Fruit fly (Drosophila melanogaster) whole organism, embryonic: ENCODE data around the gene SC35.
A peak's percentile ranks its signal among the peaks of the same experiment; 100 is the strongest.

Experiments used
- Aef1 ChIP-seq: fragments of 200-800 bp; sonication (Bioruptor generic); IDR thresholded peaks from 3 replicates; pipeline ENCODE4 v1.3.6; 2022; ENCODE audit warnings: missing biosample characterization, missing genetic modification characterization
- Asciz ChIP-seq: fragments of 200-800 bp; sonication (Bioruptor generic); optimal IDR thresholded peaks from 2 replicates; lab custom pipeline; 2017; ENCODE audit warnings: missing biosample characterization, mild to moderate bottlenecking, missing genetic modification characterization, missing genetic modification reagents
- CG10462 ChIP-seq: fragments of 200-800 bp; sonication (Bioruptor generic); optimal IDR thresholded peaks from 2 replicates; lab custom pipeline; 2016; ENCODE audit warnings: missing biosample characterization, missing genetic modification characterization
- CG11398 ChIP-seq: fragments of 200-800 bp; sonication (Bioruptor generic); optimal IDR thresholded peaks from 2 replicates; lab custom pipeline; 2016; ENCODE audit warnings: missing biosample characterization, missing genetic modification characterization
- CG12219 ChIP-seq: fragments of 200-800 bp; sonication (Bioruptor generic); optimal IDR thresholded peaks from 3 replicates; lab custom pipeline; 2018; ENCODE audit warnings: missing biosample characterization, mild to moderate bottlenecking, missing genetic modification characterization
- CG13296 ChIP-seq: fragments of 200-800 bp; sonication (Bioruptor generic); optimal IDR thresholded peaks from 3 replicates; lab custom pipeline; 2018; ENCODE audit warnings: missing biosample characterization, mild to moderate bottlenecking, missing genetic modification characterization
- CG13894 ChIP-seq: fragments of 200-800 bp; sonication (Bioruptor generic); optimal IDR thresholded peaks from 3 replicates; lab custom pipeline; 2018; ENCODE audit warnings: missing biosample characterization, mild to moderate bottlenecking, missing genetic modification characterization, moderate library complexity
- CG15514 ChIP-seq: fragments of 200-800 bp; sonication (Bioruptor generic); optimal IDR thresholded peaks from 3 replicates; lab custom pipeline; 2017; ENCODE audit warnings: missing biosample characterization, missing genetic modification characterization, mild to moderate bottlenecking, moderate library complexity, missing genetic modification reagents
- CG15601 ChIP-seq: fragments of 200-800 bp; sonication (Bioruptor generic); optimal IDR thresholded peaks from 3 replicates; lab custom pipeline; 2019; ENCODE audit warnings: missing biosample characterization, mild to moderate bottlenecking, missing genetic modification characterization, moderate library complexity
- CG18476 ChIP-seq: fragments of 200-800 bp; sonication (Bioruptor generic); optimal IDR thresholded peaks from 2 replicates; lab custom pipeline; 2016; ENCODE audit warnings: missing biosample characterization, mild to moderate bottlenecking, missing genetic modification characterization
- CG2129 ChIP-seq: fragments of 200-800 bp; sonication (Bioruptor generic); IDR thresholded peaks from 2 replicates; pipeline ENCODE4 v1.3.6; 2022; ENCODE audit warnings: missing biosample characterization, missing genetic modification characterization; ENCODE audit not compliant: partially characterized antibody
- CG32532 ChIP-seq: fragments of 200-800 bp; sonication (Bioruptor generic); IDR thresholded peaks from 2 replicates; pipeline ENCODE4 v1.3.6; 2022; ENCODE audit warnings: missing biosample characterization, missing genetic modification characterization
- CG33557 ChIP-seq: fragments of 200-800 bp; sonication (Bioruptor generic); optimal IDR thresholded peaks from 2 replicates; lab custom pipeline; 2019; ENCODE audit warnings: missing biosample characterization, mild to moderate bottlenecking, missing genetic modification characterization, moderate library complexity
- CG3847 ChIP-seq: fragments of 200-800 bp; sonication (Bioruptor generic); IDR thresholded peaks from 2 replicates; pipeline ENCODE4 v1.3.6; 2022; ENCODE audit warnings: missing biosample characterization, missing genetic modification characterization
- CG4730 ChIP-seq: fragments of 200-800 bp; sonication (Bioruptor generic); IDR thresholded peaks from 2 replicates; pipeline ENCODE4 v1.3.6; 2022; ENCODE audit warnings: missing biosample characterization, missing genetic modification characterization
- CG6175 ChIP-seq: fragments of 200-800 bp; sonication (Bioruptor generic); IDR thresholded peaks from 3 replicates; pipeline ENCODE4 v1.3.6; 2022; ENCODE audit warnings: missing biosample characterization, missing genetic modification characterization
- CG6254 ChIP-seq: fragments of 200-800 bp; sonication (Bioruptor generic); optimal IDR thresholded peaks from 3 replicates; lab custom pipeline; 2017; ENCODE audit warnings: mild to moderate bottlenecking, missing biosample characterization, missing genetic modification reagents, missing genetic modification characterization
- CG6654 ChIP-seq: fragments of 200-800 bp; sonication (Bioruptor generic); optimal IDR thresholded peaks from 2 replicates; lab custom pipeline; 2017; ENCODE audit warnings: missing biosample characterization, mild to moderate bottlenecking, missing genetic modification characterization
- CG7987 ChIP-seq: fragments of 200-800 bp; sonication (Bioruptor generic); optimal IDR thresholded peaks from 2 replicates; lab custom pipeline; 2018; ENCODE audit warnings: missing biosample characterization, mild to moderate bottlenecking, missing genetic modification characterization, moderate library complexity
- CG9437 ChIP-seq: fragments of 200-800 bp; sonication (Bioruptor generic); optimal IDR thresholded peaks from 2 replicates; lab custom pipeline; 2018; ENCODE audit warnings: missing biosample characterization, mild to moderate bottlenecking, missing genetic modification characterization
- D19B ChIP-seq: fragments of 200-800 bp; sonication (Bioruptor generic); optimal IDR thresholded peaks from 2 replicates; lab custom pipeline; 2017; ENCODE audit warnings: missing biosample characterization, mild to moderate bottlenecking, missing genetic modification characterization
- Nf-YC ChIP-seq: fragments of 200-800 bp; optimal IDR thresholded peaks from 3 replicates; lab custom pipeline; 2019; ENCODE audit warnings: missing biosample characterization, mild to moderate bottlenecking, missing genetic modification characterization, moderate library complexity
- Ptx1 ChIP-seq: fragments of 200-800 bp; sonication (Bioruptor generic); IDR thresholded peaks from 2 replicates; pipeline ENCODE4 v1.3.6; 2022; ENCODE audit warnings: missing biosample characterization, missing genetic modification characterization
- Rfx ChIP-seq: fragments of 200-800 bp; sonication (Bioruptor generic); IDR thresholded peaks from 2 replicates; pipeline ENCODE4 v1.3.6; 2022; ENCODE audit warnings: missing biosample characterization, missing genetic modification characterization
- Ssrp ChIP-seq: fragments of 200-800 bp; sonication (Bioruptor generic); optimal IDR thresholded peaks from 2 replicates; lab custom pipeline; 2018; ENCODE audit warnings: missing biosample characterization, mild to moderate bottlenecking, missing genetic modification characterization, moderate library complexity
- Xrp1 ChIP-seq: fragments of 200-800 bp; sonication (Bioruptor generic); IDR thresholded peaks from 2 replicates; pipeline ENCODE4 v1.3.6; 2022; ENCODE audit warnings: missing biosample characterization, missing genetic modification characterization
- az2 ChIP-seq: fragments of 200-800 bp; sonication (Bioruptor generic); optimal IDR thresholded peaks from 3 replicates; lab custom pipeline; 2016; ENCODE audit warnings: missing biosample characterization, missing genetic modification characterization
- bab2 ChIP-seq: fragments of 200-800 bp; sonication (Bioruptor generic); optimal IDR thresholded peaks from 2 replicates; lab custom pipeline; 2016; ENCODE audit warnings: missing biosample characterization, missing genetic modification characterization
- chinmo ChIP-seq: fragments of 200-800 bp; sonication (Bioruptor generic); IDR thresholded peaks from 4 replicates; pipeline ENCODE4 v1.3.6; 2022; ENCODE audit warnings: missing biosample characterization, missing genetic modification characterization; ENCODE audit not compliant: partially characterized antibody
- crol ChIP-seq: fragments of 200-800 bp; sonication (Bioruptor generic); IDR thresholded peaks from 2 replicates; pipeline ENCODE4 v1.3.6; 2022; ENCODE audit warnings: missing biosample characterization, missing genetic modification characterization
- danr ChIP-seq: fragments of 200-800 bp; sonication (Bioruptor generic); IDR thresholded peaks from 2 replicates; pipeline ENCODE4 v1.3.6; 2022; ENCODE audit warnings: missing biosample characterization, missing genetic modification characterization
- ewg ChIP-seq: fragments of 200-800 bp; sonication (Bioruptor generic); optimal IDR thresholded peaks from 3 replicates; lab custom pipeline; 2017; ENCODE audit warnings: mild to moderate bottlenecking, missing biosample characterization, missing genetic modification reagents, missing genetic modification characterization
- fru ChIP-seq: fragments of >200 bp; optimal IDR thresholded peaks from 2 replicates; lab custom pipeline; 2017
- hkb ChIP-seq, 2 experiments: fragments of 200-800 bp in 1 of 2; fragments of >200 bp in 1 of 2; sonication (Bioruptor generic) in 1 of 2; IDR thresholded peaks in 1 of 2; optimal IDR thresholded peaks in 1 of 2; 2 replicates each; pipeline versions ENCODE4 v1.3.6 to Lab custom; 2017 to 2022; ENCODE audit warnings: missing biosample characterization in 1 of 2, missing genetic modification characterization in 1 of 2
- ind ChIP-seq: fragments of 200-800 bp; sonication (Bioruptor generic); optimal IDR thresholded peaks from 3 replicates; lab custom pipeline; 2016; ENCODE audit warnings: missing biosample characterization, missing genetic modification characterization
- insv ChIP-seq, 2 experiments: fragments of 200-800 bp; sonication (Bioruptor generic); optimal IDR thresholded peaks; 3 replicates each; lab custom pipeline; 2016 to 2018; ENCODE audit warnings: missing biosample characterization in 2 of 2, missing genetic modification characterization in 2 of 2
- jing ChIP-seq: fragments of 200-800 bp; sonication (Bioruptor generic); optimal IDR thresholded peaks from 2 replicates; lab custom pipeline; 2018; ENCODE audit warnings: missing biosample characterization, mild to moderate bottlenecking, missing genetic modification characterization
- kni ChIP-seq: fragments of 200-800 bp; sonication (Bioruptor generic); optimal IDR thresholded peaks from 3 replicates; lab custom pipeline; 2017; ENCODE audit warnings: mild to moderate bottlenecking, missing biosample characterization, missing genetic modification reagents, missing genetic modification characterization
- lilli ChIP-seq: fragments of 200-800 bp; sonication (Bioruptor generic); optimal IDR thresholded peaks from 3 replicates; lab custom pipeline; 2016; ENCODE audit warnings: missing biosample characterization, missing genetic modification characterization
- luna ChIP-seq: fragments of 200-800 bp; sonication (Bioruptor generic); optimal IDR thresholded peaks from 2 replicates; lab custom pipeline; 2016; ENCODE audit warnings: missing biosample characterization, missing genetic modification characterization
- nerfin-2 ChIP-seq: fragments of 200-800 bp; sonication (Bioruptor generic); IDR thresholded peaks from 2 replicates; pipeline ENCODE4 v1.3.6; 2022; ENCODE audit warnings: missing biosample characterization, missing genetic modification characterization; ENCODE audit not compliant: partially characterized antibody
- nom ChIP-seq: fragments of 200-800 bp; sonication (Bioruptor generic); optimal IDR thresholded peaks from 2 replicates; lab custom pipeline; 2017; ENCODE audit warnings: missing biosample characterization, missing genetic modification characterization, mild to moderate bottlenecking, moderate library complexity, missing genetic modification reagents
- rib ChIP-seq: fragments of 200-800 bp; sonication (Bioruptor generic); IDR thresholded peaks from 2 replicates; pipeline ENCODE4 v1.3.6; 2022; ENCODE audit warnings: missing biosample characterization, missing genetic modification characterization
- row ChIP-seq: fragments of 200-800 bp; sonication (Bioruptor generic); IDR thresholded peaks from 3 replicates; pipeline ENCODE4 v1.3.6; 2022; ENCODE audit warnings: missing biosample characterization, missing genetic modification characterization
- sd ChIP-seq: fragments of 200-800 bp; sonication (Bioruptor generic); optimal IDR thresholded peaks from 3 replicates; lab custom pipeline; 2018; ENCODE audit warnings: missing biosample characterization, mild to moderate bottlenecking, missing genetic modification characterization, moderate library complexity
- sens-2 ChIP-seq: fragments of 200-800 bp; sonication (Bioruptor generic); IDR thresholded peaks from 2 replicates; pipeline ENCODE4 v1.3.6; 2022; ENCODE audit warnings: missing biosample characterization, missing genetic modification characterization
- sug ChIP-seq: fragments of 200-800 bp; optimal IDR thresholded peaks from 2 replicates; lab custom pipeline; 2019; ENCODE audit warnings: missing biosample characterization, mild to moderate bottlenecking, missing genetic modification characterization, moderate library complexity
- tll ChIP-seq, 2 experiments: fragments of 200-800 bp in 1 of 2; fragments of >200 bp in 1 of 2; sonication (Bioruptor generic) in 1 of 2; optimal IDR thresholded peaks; 2 replicates each; lab custom pipeline; 2017 to 2019; ENCODE audit warnings: missing biosample characterization in 2 of 2, missing genetic modification characterization in 2 of 2, mild to moderate bottlenecking in 1 of 2, moderate library complexity in 1 of 2
- toy ChIP-seq: fragments of 200-800 bp; sonication (Bioruptor generic); IDR thresholded peaks from 2 replicates; pipeline ENCODE4 v1.3.6; 2022; ENCODE audit warnings: missing biosample characterization, missing genetic modification characterization

SC35 gene

dm6 chr2L:12465164-12466011, 30.9 kb upstream of the SC35 start:
- TF ChIP-seq CG4730 (GFP tag; lab: Robert Waterston, UW) (no peak), CG15514 (GFP tag; lab: Kevin White, UChicago) (peak; percentile 35), sug (tag; lab: Kevin White, UChicago) (peak; percentile 56), az2 (GFP tag; lab: Kevin White, UChicago) (no peak), tll (GFP tag; optimal IDR thresholded peaks at IDR 0.05; lab: Kevin White, UChicago) (no peak), crol (GFP tag; lab: Robert Waterston, UW) (no peak), Asciz (GFP tag; lab: Kevin White, UChicago) (peak; percentile 51), CG32532 (GFP tag; lab: Robert Waterston, UW) (no peak), jing (GFP tag; lab: Kevin White, UChicago) (no peak), CG9437 (GFP tag; lab: Kevin White, UChicago) (no peak), CG2129 (GFP tag; lab: Robert Waterston, UW) (no peak), bab2 (GFP tag; lab: Kevin White, UChicago) (no peak), CG10462 (GFP tag; lab: Kevin White, UChicago) (no peak), CG33557 (GFP tag; lab: Kevin White, UChicago) (peak; percentile 56), fru (no peak), Rfx (GFP tag; lab: Robert Waterston, UW) (no peak), lilli (GFP tag; lab: Kevin White, UChicago) (peak; percentile 11), D19B (GFP tag; lab: Kevin White, UChicago) (no peak), CG6175 (GFP tag; lab: Robert Waterston, UW) (no peak), rib (no peak), sens-2 (GFP tag; lab: Robert Waterston, UW) (no peak), sd (tag; lab: Kevin White, UChicago) (peak; percentile 49), CG18476 (GFP tag; lab: Kevin White, UChicago) (peak; percentile 27), hkb (optimal IDR thresholded peaks at IDR 0.05; lab: Kevin White, UChicago) (no peak), hkb (GFP tag; IDR thresholded peaks at IDR 0.05; lab: Robert Waterston, UW) (no peak), CG12219 (no peak), CG6654 (GFP tag; lab: Kevin White, UChicago) (no peak), ewg (no peak), chinmo (GFP tag; lab: Robert Waterston, UW) (no peak), toy (no peak), CG6254 (GFP tag; lab: Kevin White, UChicago) (peak; percentile 17), kni (no peak), CG13894 (tag; lab: Kevin White, UChicago) (no peak), CG13296 (GFP tag; lab: Kevin White, UChicago) (no peak), CG11398 (GFP tag; lab: Kevin White, UChicago) (no peak), Aef1 (no peak), ind (GFP tag; lab: Kevin White, UChicago) (no peak), nom (GFP tag; lab: Kevin White, UChicago) (no peak), Ssrp (tag; lab: Kevin White, UChicago) (no peak), Ptx1 (GFP tag; lab: Robert Waterston, UW) (no peak), row (GFP tag; lab: Robert Waterston, UW) (no peak), CG3847 (GFP tag; lab: Robert Waterston, UW) (no peak), CG15601 (no peak), nerfin-2 (GFP tag; lab: Robert Waterston, UW) (no peak), insv (GFP tag; optimal IDR thresholded peaks at IDR 0.05; lab: Kevin White, UChicago) (no peak), Xrp1 (GFP tag; lab: Robert Waterston, UW) (peak; percentile 49; the same call in 1 of the 2 replicates), danr (GFP tag; lab: Robert Waterston, UW) (no peak), CG7987 (GFP tag; lab: Kevin White, UChicago) (peak; percentile 63), luna (GFP tag; lab: Kevin White, UChicago) (no peak), Nf-YC (tag; lab: Kevin White, UChicago) (no peak)
